Fruit fly (Drosophila melanogaster) whole organism, pupa: ENCODE results near the gene ranshi.

Source experiments
- CG14655 ChIP-seq: fragments of 200-800 bp; sonication (Bioruptor generic); optimal IDR thresholded peaks from 3 replicates; lab custom pipeline; 2017; ENCODE audit warnings: mild to moderate bottlenecking, missing biosample characterization, missing genetic modification reagents, missing genetic modification characterization
- CG32121 ChIP-seq: fragments of 200-800 bp; sonication (Bioruptor generic); IDR thresholded peaks from 2 replicates; pipeline ENCODE4 v1.3.6; 2022; ENCODE audit warnings: missing biosample characterization, missing genetic modification characterization
- CG34367 ChIP-seq: fragments of 200-800 bp; sonication (Bioruptor generic); optimal IDR thresholded peaks from 2 replicates; lab custom pipeline; 2018; ENCODE audit warnings: missing biosample characterization, mild to moderate bottlenecking, missing genetic modification characterization
- CG4496 ChIP-seq: fragments of 200-800 bp; sonication (Bioruptor generic); IDR thresholded peaks from 3 replicates; pipeline ENCODE4 v1.3.6; 2022; ENCODE audit warnings: missing biosample characterization, missing genetic modification characterization
- CG8159 ChIP-seq: fragments of 200-800 bp; sonication (Bioruptor generic); optimal IDR thresholded peaks from 3 replicates; lab custom pipeline; 2018; ENCODE audit warnings: missing biosample characterization, mild to moderate bottlenecking, missing genetic modification characterization, moderate library complexity
- EcR ChIP-seq: fragments of 200-800 bp; sonication (Bioruptor generic); optimal IDR thresholded peaks from 3 replicates; lab custom pipeline; 2019; ENCODE audit warnings: missing biosample characterization, missing genetic modification characterization, mild to moderate bottlenecking, moderate library complexity, missing genetic modification reagents
- Ets98B ChIP-seq: fragments of 200-800 bp; sonication (Bioruptor generic); IDR thresholded peaks from 2 replicates; pipeline ENCODE4 v1.3.6; 2022; ENCODE audit warnings: missing biosample characterization, missing genetic modification characterization
- Pif1A ChIP-seq: fragments of 200-800 bp; sonication (Bioruptor generic); optimal IDR thresholded peaks from 3 replicates; lab custom pipeline; 2016; ENCODE audit warnings: missing biosample characterization, missing genetic modification characterization
- Snoo ChIP-seq: fragments of 200-800 bp; sonication (Bioruptor generic); optimal IDR thresholded peaks from 3 replicates; lab custom pipeline; 2017; ENCODE audit warnings: missing biosample characterization, mild to moderate bottlenecking, missing genetic modification characterization, inconsistent platforms
- fd96Ca ChIP-seq: fragments of 200-800 bp; sonication (Bioruptor generic); IDR thresholded peaks from 3 replicates; pipeline ENCODE4 v1.3.6; 2022; ENCODE audit warnings: missing biosample characterization, missing genetic modification characterization
- gl ChIP-seq: fragments of 200-800 bp; sonication (Bioruptor generic); optimal IDR thresholded peaks from 2 replicates; lab custom pipeline; 2018; ENCODE audit warnings: missing biosample characterization, mild to moderate bottlenecking, missing genetic modification characterization

DNA sequence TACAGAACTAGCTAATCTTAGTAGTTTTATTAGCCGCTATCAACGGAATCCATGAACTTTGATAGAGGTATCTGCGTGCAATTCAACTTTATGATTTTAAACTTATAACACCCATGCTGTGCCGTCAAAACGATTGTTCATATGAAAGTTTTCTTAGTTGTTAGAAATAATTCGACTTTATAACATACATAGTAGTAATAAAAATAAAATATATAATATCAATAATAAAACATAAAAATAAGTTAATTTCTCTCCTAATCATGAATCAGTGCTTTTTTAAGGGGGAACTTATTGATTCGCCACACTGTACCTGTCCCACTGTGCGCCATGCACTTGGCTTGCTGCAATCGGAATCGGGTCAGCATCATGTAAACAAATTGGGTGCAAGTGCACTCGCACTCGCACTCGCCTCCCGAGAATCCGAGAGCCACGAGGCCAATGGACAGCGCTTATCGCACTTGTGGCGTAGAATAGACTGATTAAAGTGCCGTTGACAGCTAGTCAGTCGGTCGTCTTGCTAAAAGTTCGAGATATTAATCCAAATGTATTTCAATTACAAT lies 17.5 kb downstream of the ranshi start:
- TF ChIP-seq CG32121 (GFP tag; lab: Robert Waterston, UW) (peak; percentile 50), Pif1A (GFP tag; lab: Kevin White, UChicago) (no peak), CG4496 (GFP tag; lab: Robert Waterston, UW) (peak; percentile 28; the same call in 1 of the 3 replicates), EcR (GFP tag; lab: Kevin White, UChicago) (peak; percentile 95), CG34367 (tag; lab: Kevin White, UChicago) (no peak), CG8159 (tag; lab: Kevin White, UChicago) (peak; percentile 14), fd96Ca (peak; percentile 45; the same call in 1 of the 3 replicates), gl (tag; lab: Kevin White, UChicago) (no peak), Ets98B (GFP tag; lab: Robert Waterston, UW) (peak; percentile 59), Snoo (tag; lab: Kevin White, UChicago) (no peak), CG14655 (GFP tag; lab: Kevin White, UChicago) (peak; percentile 19)
